Fruit fly (Drosophila melanogaster) whole organism, embryonic: ENCODE results near the gene Trf4-1.

ENCODE experiments used
- B-H1 ChIP-seq: fragments of 200-800 bp; sonication (Bioruptor generic); IDR thresholded peaks from 3 replicates; pipeline ENCODE4 v1.3.6; 2022; ENCODE audit warnings: missing biosample characterization, missing genetic modification characterization
- Bgb ChIP-seq: fragments of 200-800 bp; sonication (Bioruptor generic); IDR thresholded peaks from 2 replicates; pipeline ENCODE4 v1.3.6; 2022; ENCODE audit warnings: missing biosample characterization, missing genetic modification characterization; ENCODE audit not compliant: partially characterized antibody
- CG10147 ChIP-seq: fragments of 200-800 bp; sonication (Bioruptor generic); optimal IDR thresholded peaks from 2 replicates; lab custom pipeline; 2019; ENCODE audit warnings: missing biosample characterization, mild to moderate bottlenecking, missing genetic modification characterization, moderate library complexity
- CG11093 ChIP-seq: fragments of 200-800 bp; sonication (Bioruptor generic); IDR thresholded peaks from 3 replicates; pipeline ENCODE4 v1.3.6; 2022; ENCODE audit warnings: missing biosample characterization, missing genetic modification characterization
- CG11504 ChIP-seq: fragments of 200-800 bp; sonication (Bioruptor generic); optimal IDR thresholded peaks from 3 replicates; lab custom pipeline; 2019; ENCODE audit warnings: missing biosample characterization, mild to moderate bottlenecking, missing genetic modification characterization, moderate library complexity
- CG12391 ChIP-seq: fragments of 200-800 bp; sonication (Bioruptor generic); optimal IDR thresholded peaks from 3 replicates; lab custom pipeline; 2018; ENCODE audit warnings: missing biosample characterization, mild to moderate bottlenecking, missing genetic modification characterization, moderate library complexity
- CG12744 ChIP-seq: fragments of 200-800 bp; sonication (Bioruptor generic); optimal IDR thresholded peaks from 2 replicates; lab custom pipeline; 2016; ENCODE audit warnings: missing biosample characterization, missing genetic modification characterization
- CG1603 ChIP-seq: fragments of 200-800 bp; sonication (Bioruptor generic); optimal IDR thresholded peaks from 2 replicates; lab custom pipeline; 2019; ENCODE audit warnings: missing biosample characterization, mild to moderate bottlenecking, missing genetic modification characterization, moderate library complexity
- CG17186 ChIP-seq: fragments of 200-800 bp; sonication (Bioruptor generic); optimal IDR thresholded peaks from 3 replicates; lab custom pipeline; 2017; ENCODE audit warnings: missing biosample characterization, missing genetic modification reagents, missing genetic modification characterization
- CG17361 ChIP-seq: fragments of 200-800 bp; sonication (Bioruptor generic); IDR thresholded peaks from 3 replicates; pipeline ENCODE4 v1.3.6; 2022; ENCODE audit warnings: missing biosample characterization, missing genetic modification characterization
- CG1792 ChIP-seq: fragments of 200-800 bp; sonication (Bioruptor generic); optimal IDR thresholded peaks from 2 replicates; lab custom pipeline; 2016; ENCODE audit warnings: missing biosample characterization, missing genetic modification characterization
- CG18619 ChIP-seq: fragments of 200-800 bp; sonication (Bioruptor generic); optimal IDR thresholded peaks from 3 replicates; lab custom pipeline; 2017; ENCODE audit warnings: missing biosample characterization, mild to moderate bottlenecking, missing genetic modification characterization
- CG4404 ChIP-seq: fragments of 200-800 bp; sonication (Bioruptor generic); IDR thresholded peaks from 2 replicates; pipeline ENCODE4 v1.3.6; 2022; ENCODE audit warnings: missing biosample characterization, missing genetic modification characterization
- CG4617 ChIP-seq: fragments of 200-800 bp; sonication (Bioruptor generic); optimal IDR thresholded peaks from 3 replicates; lab custom pipeline; 2016; ENCODE audit warnings: missing biosample characterization, missing genetic modification characterization, borderline replicate concordance
- CG6813 ChIP-seq: fragments of 200-800 bp; sonication (Bioruptor generic); optimal IDR thresholded peaks from 2 replicates; lab custom pipeline; 2017; ENCODE audit warnings: missing biosample characterization, missing genetic modification characterization, mild to moderate bottlenecking, moderate library complexity, missing genetic modification reagents
- CG7556 ChIP-seq: fragments of 200-800 bp; sonication (Bioruptor generic); optimal IDR thresholded peaks from 2 replicates; lab custom pipeline; 2017; ENCODE audit warnings: missing biosample characterization, mild to moderate bottlenecking, missing genetic modification characterization
- CG8359 ChIP-seq: fragments of 200-800 bp; sonication (Bioruptor generic); optimal IDR thresholded peaks from 2 replicates; lab custom pipeline; 2017; ENCODE audit warnings: missing biosample characterization, mild to moderate bottlenecking, missing genetic modification characterization, borderline replicate concordance
- CG8478 ChIP-seq: fragments of >200 bp; optimal IDR thresholded peaks from 2 replicates; lab custom pipeline; 2018
- CTCF ChIP-seq: fragments of 200-800 bp; sonication (Bioruptor generic); optimal IDR thresholded peaks from 2 replicates; lab custom pipeline; 2017; ENCODE audit warnings: missing biosample characterization, mild to moderate bottlenecking, missing genetic modification characterization, moderate library complexity
- CrebB ChIP-seq: fragments of 200-800 bp; sonication (Bioruptor generic); optimal IDR thresholded peaks from 3 replicates; lab custom pipeline; 2018; ENCODE audit warnings: missing biosample characterization, mild to moderate bottlenecking, missing genetic modification characterization
- Dek ChIP-seq: fragments of 200-800 bp; sonication (Bioruptor generic); optimal IDR thresholded peaks from 3 replicates; lab custom pipeline; 2019; ENCODE audit warnings: missing biosample characterization, mild to moderate bottlenecking, missing genetic modification characterization, moderate library complexity
- ERR ChIP-seq: fragments of 200-800 bp; sonication (Bioruptor generic); optimal IDR thresholded peaks from 2 replicates; lab custom pipeline; 2016; ENCODE audit warnings: missing biosample characterization, missing genetic modification characterization
- Ets97D ChIP-seq: fragments of 200-800 bp; sonication (Bioruptor generic); optimal IDR thresholded peaks from 3 replicates; lab custom pipeline; 2016; ENCODE audit warnings: missing biosample characterization, missing genetic modification characterization
- Gug ChIP-seq: fragments of 200-800 bp; sonication (Bioruptor generic); IDR thresholded peaks from 4 replicates; pipeline ENCODE4 v1.3.6; 2022; ENCODE audit warnings: missing biosample characterization, missing genetic modification characterization
- HHEX ChIP-seq: fragments of 200-800 bp; sonication (Bioruptor generic); optimal IDR thresholded peaks from 3 replicates; lab custom pipeline; 2017; ENCODE audit warnings: missing biosample characterization, mild to moderate bottlenecking, missing genetic modification characterization, missing genetic modification reagents
- HLH3B ChIP-seq: fragments of 200-800 bp; sonication (Bioruptor generic); IDR thresholded peaks from 2 replicates; pipeline ENCODE4 v1.3.6; 2022; ENCODE audit warnings: missing biosample characterization, missing genetic modification characterization
- Hr78 ChIP-seq, 2 experiments: fragments of 200-800 bp in 1 of 2; fragments of >200 bp in 1 of 2; sonication (Bioruptor generic) in 1 of 2; optimal IDR thresholded peaks; 2 replicates each; lab custom pipeline; 2017 to 2019; ENCODE audit warnings: missing biosample characterization in 2 of 2, missing genetic modification characterization in 2 of 2, mild to moderate bottlenecking in 1 of 2, moderate library complexity in 1 of 2
- MBD-R2 ChIP-seq: fragments of 200-800 bp; sonication (Bioruptor generic); IDR thresholded peaks from 2 replicates; pipeline ENCODE4 v1.3.6; 2022; ENCODE audit warnings: missing biosample characterization, missing genetic modification characterization
- Mrtf ChIP-seq: fragments of 200-800 bp; sonication (Bioruptor generic); IDR thresholded peaks from 3 replicates; pipeline ENCODE4 v1.3.6; 2022; ENCODE audit warnings: missing biosample characterization, missing genetic modification characterization
- Ravus ChIP-seq: fragments of 200-800 bp; sonication (Bioruptor generic); IDR thresholded peaks from 2 replicates; pipeline ENCODE4 v1.3.6; 2022; ENCODE audit warnings: missing biosample characterization, missing genetic modification characterization
- Trl ChIP-seq, 3 experiments: fragments of >200 bp in 2 of 3; fragments of 200-800 bp in 1 of 3; sonication (Bioruptor generic) in 1 of 3; optimal IDR thresholded peaks; 2 replicates in 1 of 3; 3 replicates in 2 of 3; lab custom pipeline; 2016 to 2017; ENCODE audit warnings: missing biosample characterization in 1 of 3, missing genetic modification characterization in 1 of 3
- bab2 ChIP-seq: fragments of 200-800 bp; sonication (Bioruptor generic); optimal IDR thresholded peaks from 2 replicates; lab custom pipeline; 2016; ENCODE audit warnings: missing biosample characterization, missing genetic modification characterization
- croc ChIP-seq: fragments of 200-800 bp; sonication (Bioruptor generic); conservative IDR thresholded peaks from 3 replicates; pipeline ENCODE4 v1.3.6; 2022; ENCODE audit warnings: missing biosample characterization, missing genetic modification characterization
- crol ChIP-seq: fragments of 200-800 bp; sonication (Bioruptor generic); IDR thresholded peaks from 2 replicates; pipeline ENCODE4 v1.3.6; 2022; ENCODE audit warnings: missing biosample characterization, missing genetic modification characterization
- danr ChIP-seq: fragments of 200-800 bp; sonication (Bioruptor generic); IDR thresholded peaks from 2 replicates; pipeline ENCODE4 v1.3.6; 2022; ENCODE audit warnings: missing biosample characterization, missing genetic modification characterization
- ftz-f1 ChIP-seq: fragments of 200-800 bp; sonication (Bioruptor generic); optimal IDR thresholded peaks from 2 replicates; lab custom pipeline; 2016; ENCODE audit warnings: missing biosample characterization, missing genetic modification characterization
- jumu ChIP-seq: fragments of 200-800 bp; sonication (Bioruptor generic); optimal IDR thresholded peaks from 3 replicates; lab custom pipeline; 2016; ENCODE audit warnings: missing biosample characterization, missing genetic modification characterization
- lola ChIP-seq, 3 experiments: fragments of >200 bp in 2 of 3; fragments of 200-800 bp in 1 of 3; sonication (Bioruptor generic) in 1 of 3; optimal IDR thresholded peaks; 2 replicates each; lab custom pipeline; 2017 to 2019; ENCODE audit warnings: missing biosample characterization in 3 of 3, missing genetic modification characterization in 3 of 3, mild to moderate bottlenecking in 1 of 3, moderate library complexity in 1 of 3
- maf-S ChIP-seq: fragments of 200-800 bp; sonication (Bioruptor generic); optimal IDR thresholded peaks from 2 replicates; lab custom pipeline; 2016; ENCODE audit warnings: missing biosample characterization, missing genetic modification characterization
- otp ChIP-seq: fragments of 200-800 bp; sonication (Bioruptor generic); IDR thresholded peaks from 3 replicates; pipeline ENCODE4, ENCODE4 v1.3.6; 2022; ENCODE audit warnings: missing biosample characterization, missing genetic modification characterization
- prd ChIP-seq, 3 experiments: fragments of >200 bp in 2 of 3; fragments of 200-800 bp in 1 of 3; sonication (Bioruptor generic) in 1 of 3; optimal IDR thresholded peaks in 2 of 3; IDR thresholded peaks in 1 of 3; 2 replicates in 2 of 3; 3 replicates in 1 of 3; pipeline versions ENCODE4 v1.3.6 to Lab custom; 2017 to 2022; ENCODE audit warnings: missing biosample characterization in 1 of 3, missing genetic modification characterization in 1 of 3
- ranshi ChIP-seq: fragments of 200-800 bp; sonication (Bioruptor generic); IDR thresholded peaks from 2 replicates; pipeline ENCODE4 v1.3.6; 2022; ENCODE audit warnings: missing biosample characterization, missing genetic modification characterization
- run ChIP-seq: fragments of 200-800 bp; sonication (Bioruptor generic); optimal IDR thresholded peaks from 3 replicates; lab custom pipeline; 2018; ENCODE audit warnings: missing biosample characterization, mild to moderate bottlenecking, missing genetic modification characterization
- sd ChIP-seq: fragments of 200-800 bp; sonication (Bioruptor generic); optimal IDR thresholded peaks from 3 replicates; lab custom pipeline; 2018; ENCODE audit warnings: missing biosample characterization, mild to moderate bottlenecking, missing genetic modification characterization, moderate library complexity
- sens-2 ChIP-seq: fragments of 200-800 bp; sonication (Bioruptor generic); IDR thresholded peaks from 2 replicates; pipeline ENCODE4 v1.3.6; 2022; ENCODE audit warnings: missing biosample characterization, missing genetic modification characterization
- sima ChIP-seq: fragments of 200-800 bp; sonication (Bioruptor generic); optimal IDR thresholded peaks from 2 replicates; lab custom pipeline; 2016; ENCODE audit warnings: missing biosample characterization, missing genetic modification characterization
- slou ChIP-seq: fragments of 200-800 bp; sonication (Bioruptor generic); optimal IDR thresholded peaks from 3 replicates; lab custom pipeline; 2016; ENCODE audit warnings: missing biosample characterization, missing genetic modification characterization
- stc ChIP-seq: fragments of 200-800 bp; sonication (Bioruptor generic); IDR thresholded peaks from 2 replicates; pipeline ENCODE4 v1.3.6; 2022; ENCODE audit warnings: missing biosample characterization, missing genetic modification characterization
- stwl ChIP-seq: fragments of 200-800 bp; sonication (Bioruptor generic); optimal IDR thresholded peaks from 3 replicates; lab custom pipeline; 2018; ENCODE audit warnings: missing biosample characterization, mild to moderate bottlenecking, missing genetic modification characterization, moderate library complexity
- zen2 ChIP-seq: fragments of 200-800 bp; sonication (Bioruptor generic); IDR thresholded peaks from 3 replicates; pipeline ENCODE4 v1.3.6; 2022; ENCODE audit warnings: missing biosample characterization, missing genetic modification characterization; ENCODE audit not compliant: partially characterized antibody

The Trf4-1 gene

dm6 chrX:8574672-8575350 is 14.7 kb downstream of the Trf4-1 start (continued):
- TF ChIP-seq CG12744 (GFP tag; lab: Kevin White, UChicago) (no peak), CG7556 (GFP tag; lab: Kevin White, UChicago) (peak; percentile 14), HHEX (GFP tag; lab: Kevin White, UChicago) (no peak), sens-2 (GFP tag; lab: Robert Waterston, UW) (no peak), Ets97D (no peak), CG8478 (lab: Kevin White, UChicago) (no peak), Trl (optimal IDR thresholded peaks at IDR 0.05; lab: Kevin White, UChicago) (no peak), Trl (GFP tag; optimal IDR thresholded peaks at IDR 0.05; lab: Kevin White, UChicago) (peak; percentile 1), prd (optimal IDR thresholded peaks at IDR 0.05; lab: Kevin White, UChicago) (no peak), prd (GFP tag; IDR thresholded peaks at IDR 0.05; lab: Robert Waterston, UW) (peak; percentile 50; the same call in 1 of the 3 replicates), CG12391 (tag; lab: Kevin White, UChicago) (peak; percentile 52), CG1603 (tag; lab: Kevin White, UChicago) (peak; percentile 50), otp (GFP tag; lab: Robert Waterston, UW) (0 out of 3 replicates have a peak, but pooled peaks have one; percentile 18), CG1792 (no peak), CG6813 (peak; percentile 37), CTCF (no peak), sima (GFP tag; lab: Kevin White, UChicago) (no peak), bab2 (GFP tag; lab: Kevin White, UChicago) (no peak), Gug (GFP tag; lab: Robert Waterston, UW) (no peak), CG8359 (no peak), ERR (GFP tag; lab: Kevin White, UChicago) (no peak), CG18619 (GFP tag; lab: Kevin White, UChicago) (no peak), CG10147 (no peak), ftz-f1 (GFP tag; lab: Kevin White, UChicago) (peak; percentile 40), Bgb (GFP tag; lab: Robert Waterston, UW) (no peak), lola (GFP tag; optimal IDR thresholded peaks at IDR 0.05; lab: Kevin White, UChicago) (no peak), CG4617 (GFP tag; lab: Kevin White, UChicago) (no peak), danr (GFP tag; lab: Robert Waterston, UW) (no peak), Mrtf (GFP tag; lab: Robert Waterston, UW) (peak; percentile 47; the same call in 2 of the 3 replicates), Ravus (no peak), HLH3B (GFP tag; lab: Robert Waterston, UW) (peak; percentile 34; the same call in 1 of the 2 replicates), CG17361 (no peak), CG4404 (no peak), Dek (peak; percentile 26), run (tag; lab: Kevin White, UChicago) (no peak), CG11093 (GFP tag; lab: Robert Waterston, UW) (no peak), maf-S (GFP tag; lab: Kevin White, UChicago) (no peak), sd (tag; lab: Kevin White, UChicago) (peak; percentile 97), CrebB (peak; percentile 26), jumu (no peak), CG11504 (tag; lab: Kevin White, UChicago) (peak; percentile 49), ranshi (GFP tag; lab: Robert Waterston, UW) (no peak), MBD-R2 (no peak), crol (GFP tag; lab: Robert Waterston, UW) (no peak), Hr78 (GFP tag; optimal IDR thresholded peaks at IDR 0.05; lab: Kevin White, UChicago) (no peak), croc (no peak), zen2 (GFP tag; lab: Robert Waterston, UW) (no peak), CG17186 (GFP tag; lab: Kevin White, UChicago) (no peak), stc (GFP tag; lab: Robert Waterston, UW) (no peak), B-H1 (no peak), slou (GFP tag; lab: Kevin White, UChicago) (no peak), stwl (no peak)
